Fruit fly (Drosophila melanogaster): Measurements from ENCODE around the gene TotE.
A peak's percentile ranks its signal among the peaks of the same experiment; 100 is the strongest.

Gene TotE

dm6 chr2L:19866540-19867318, 46.6 kb downstream of the TotE start (continued):
- TF ChIP-seq CG16815 (GFP tag; optimal IDR thresholded peaks at IDR 0.05) (peak; percentile 45), CG15514 (GFP tag; optimal IDR thresholded peaks at IDR 0.05) (no peak), gem (tag; optimal IDR thresholded peaks at IDR 0.05) (peak; percentile 77), pho (GFP tag; optimal IDR thresholded peaks at IDR 0.05) (no peak), mam (GFP tag; optimal IDR thresholded peaks at IDR 0.05) (peak; percentile 62), peb (GFP tag; IDR thresholded peaks at IDR 0.05) (no peak; the same call in 1 of the 2 replicates), pros (GFP tag; optimal IDR thresholded peaks at IDR 0.05) (peak; percentile 35), CG8924 (tag; optimal IDR thresholded peaks at IDR 0.05) (peak; percentile 26), CG11695 (GFP tag; IDR thresholded peaks at IDR 0.05) (no peak), Rfx (GFP tag; IDR thresholded peaks at IDR 0.05) (peak; percentile 44; the same call in 1 of the 2 replicates), BEAF-32 (GFP tag; optimal IDR thresholded peaks at IDR 0.05) (no peak), sqz (GFP tag; optimal IDR thresholded peaks at IDR 0.05) (no peak), CG16863 (GFP tag; optimal IDR thresholded peaks at IDR 0.05) (peak; percentile 51), CG4360 (GFP tag; IDR thresholded peaks at IDR 0.05) (no peak), nerfin-1 (tag; optimal IDR thresholded peaks at IDR 0.05) (peak; percentile 2), gcm2 (GFP tag; optimal IDR thresholded peaks at IDR 0.05) (no peak), Nf-YC (tag; optimal IDR thresholded peaks at IDR 0.05) (no peak), Camta (GFP tag; optimal IDR thresholded peaks at IDR 0.05) (peak; percentile 20), CG4424 (GFP tag; optimal IDR thresholded peaks at IDR 0.05) (peak; percentile 66), Ravus (GFP tag; IDR thresholded peaks at IDR 0.05) (no peak), CG14014 (GFP tag; IDR thresholded peaks at IDR 0.05) (no peak), danr (GFP tag; IDR thresholded peaks at IDR 0.05) (peak; percentile 17; the same call in 1 of the 2 replicates), E2f1 (GFP tag; IDR thresholded peaks at IDR 0.05) (no peak), H15 (GFP tag; IDR thresholded peaks at IDR 0.05) (0 out of 3 replicates have a peak, but pooled peaks have one; percentile 9), Mrtf (GFP tag; IDR thresholded peaks at IDR 0.05) (0 out of 3 replicates have a peak, but pooled peaks have one; percentile 13), CG18599 (GFP tag; optimal IDR thresholded peaks at IDR 0.05) (peak; percentile 30), chn (GFP tag; optimal IDR thresholded peaks at IDR 0.05) (peak; percentile 61), Fer3 (tag; optimal IDR thresholded peaks at IDR 0.05) (peak; percentile 14), chif (GFP tag; optimal IDR thresholded peaks at IDR 0.05) (peak; percentile 14 to 47), CG11504 (tag; optimal IDR thresholded peaks at IDR 0.05) (peak; percentile 71), cwo (GFP tag; optimal IDR thresholded peaks at IDR 0.05) (no peak), Dip3 (GFP tag; optimal IDR thresholded peaks at IDR 0.05) (no peak), grn (GFP tag; optimal IDR thresholded peaks at IDR 0.05) (peak; percentile 60), sug (tag; optimal IDR thresholded peaks at IDR 0.05) (no peak)

dm6 chr2L:19865539-19866068, 47.7 kb downstream of the TotE start:
- TF ChIP-seq twi (tag; optimal IDR thresholded peaks at IDR 0.05) (peak; percentile 90), kni (GFP tag; optimal IDR thresholded peaks at IDR 0.05) (no peak), CG18764 (GFP tag; optimal IDR thresholded peaks at IDR 0.05) (peak; percentile 93), bab2 (GFP tag; optimal IDR thresholded peaks at IDR 0.05) (peak; percentile 94), CG12219 (GFP tag; optimal IDR thresholded peaks at IDR 0.05) (peak; percentile 96), CG16815 (GFP tag; optimal IDR thresholded peaks at IDR 0.05) (peak; percentile 87), CG8388 (GFP tag; optimal IDR thresholded peaks at IDR 0.05) (peak; percentile 97), CG15601 (tag; optimal IDR thresholded peaks at IDR 0.05) (peak; percentile 95), H15 (GFP tag; IDR thresholded peaks at IDR 0.05) (peak; percentile 94), ind (GFP tag; optimal IDR thresholded peaks at IDR 0.05) (peak; percentile 90), ara (GFP tag; IDR thresholded peaks at IDR 0.05) (peak; percentile 96), pzg (GFP tag; optimal IDR thresholded peaks at IDR 0.05) (peak; percentile 10), CG3995 (GFP tag; optimal IDR thresholded peaks at IDR 0.05) (peak; percentile 49), CG9609 (GFP tag; optimal IDR thresholded peaks at IDR 0.05) (peak; percentile 96), Opbp (GFP tag; IDR thresholded peaks at IDR 0.05; ENCODE audit: partially characterized antibody) (0 out of 3 replicates have a peak, but pooled peaks have one; percentile 41), CG31388 (GFP tag; optimal IDR thresholded peaks at IDR 0.05) (peak; percentile 50), klu (GFP tag; IDR thresholded peaks at IDR 0.05) (peak; percentile 78), zf30C (GFP tag; optimal IDR thresholded peaks at IDR 0.05) (no peak)

Data from whole organism, embryonic.